Worm (Caenorhabditis elegans): Measurements from ENCODE around the gene Y11D7A.10.
"Not testable (repeated sequence)": the region's sequence is repeated elsewhere in the genome, so short reads cannot be mapped to it uniquely, and the experiment has no call there.

Gene Y11D7A.10

DNA sequence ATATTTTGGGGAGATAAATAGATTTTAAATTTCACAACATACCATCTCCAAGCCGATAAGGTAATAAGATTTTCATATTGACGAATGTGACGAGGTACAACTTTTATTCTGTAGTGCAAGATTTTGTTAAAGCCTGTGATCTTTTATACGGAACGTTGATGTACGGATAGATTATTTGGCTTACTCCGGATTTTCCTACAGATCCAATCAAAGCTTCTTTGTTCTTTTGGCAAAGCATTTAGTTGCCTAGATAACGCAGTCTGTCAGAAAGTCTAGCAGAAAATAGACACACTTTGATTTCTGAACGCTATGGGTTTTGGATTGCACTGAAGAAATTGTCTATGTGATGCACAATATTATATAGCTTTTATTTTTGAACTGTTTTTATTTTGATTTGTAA lies 39.6 kb upstream of the Y11D7A.10 start, which contains the start of gene F49C12.2:
Gene F49C12.2 (minus strand): TSS at position 101 of the 400 bp plus-strand sequence.
- no peak for TF ChIP-seq hmg-1.1 (GFP tag; IDR thresholded peaks at IDR 0.05)
- no peak for TF ChIP-seq hif-1 (tag; optimal IDR thresholded peaks at IDR 0.05)
- no peak for TF ChIP-seq zip-2 (tag; optimal IDR thresholded peaks at IDR 0.05)
- no peak for TF ChIP-seq skn-1 (tag; optimal IDR thresholded peaks at IDR 0.05)
- no peak for TF ChIP-seq daf-12 (tag; optimal IDR thresholded peaks at IDR 0.05)
- TF ChIP-seq spr-1 (tag; optimal IDR thresholded peaks at IDR 0.05): no peak
- TF ChIP-seq ama-1 (optimal IDR thresholded peaks at IDR 0.05): no peak
- TF ChIP-seq php-3 (GFP tag; IDR thresholded peaks at IDR 0.05): no peak
- no peak for TF ChIP-seq D1046.2 (GFP tag; IDR thresholded peaks at IDR 0.05)
- no peak for TF ChIP-seq ceh-20 (GFP tag; IDR thresholded peaks at IDR 0.05)
- TF ChIP-seq sdz-12 (GFP tag; optimal IDR thresholded peaks at IDR 0.05): no peak
- no peak for TF ChIP-seq fkh-10 (GFP tag; optimal IDR thresholded peaks at IDR 0.05)
- TF ChIP-seq F26F4.8 (GFP tag; conservative IDR thresholded peaks at IDR 0.05): no peak
- no peak for TF ChIP-seq madf-9 (GFP tag; conservative IDR thresholded peaks at IDR 0.05)

DNA sequence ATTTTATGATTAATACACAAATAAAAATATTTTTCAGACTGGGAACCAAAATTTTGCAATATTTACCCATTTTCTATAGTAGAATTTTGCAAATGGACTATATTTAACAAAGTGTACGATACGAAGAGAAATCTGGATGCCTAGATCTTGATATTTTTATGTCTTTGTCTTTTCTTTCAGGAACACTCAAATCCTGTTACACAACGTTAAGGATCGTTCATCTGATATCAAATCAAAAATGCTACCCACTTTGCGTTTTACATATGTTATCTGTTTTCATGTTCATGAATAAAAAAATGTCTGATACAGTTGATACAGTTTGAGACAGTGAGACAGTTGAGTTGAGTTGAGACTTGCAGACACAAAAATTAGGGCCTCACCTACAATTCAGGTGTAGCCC lies 36.7 kb upstream of the Y11D7A.10 start, which contains the start of gene F49C12.1:
Gene F49C12.1 (minus strand): TSS at position 70 of the 400 bp plus-strand sequence.
- TF ChIP-seq php-3 (GFP tag; IDR thresholded peaks at IDR 0.05): no peak
- TF ChIP-seq R02D3.7 (tag; optimal IDR thresholded peaks at IDR 0.05): no peak
- no peak for TF ChIP-seq lim-7 (GFP tag; IDR thresholded peaks at IDR 0.05)
- TF ChIP-seq nhr-6 (tag; optimal IDR thresholded peaks at IDR 0.05): no peak
- peak; percentile 51 for TF ChIP-seq aha-1 (tag)
- no peak for TF ChIP-seq F26F4.8 (GFP tag; conservative IDR thresholded peaks at IDR 0.05)
- TF ChIP-seq unc-62 (GFP tag; optimal IDR thresholded peaks at IDR 0.05 in 1 of 2): peak in 1 of 2 experiments; percentile 65
- TF ChIP-seq unc-62 (tag; optimal IDR thresholded peaks at IDR 0.05): no peak
- TF ChIP-seq fkh-10 (GFP tag; optimal IDR thresholded peaks at IDR 0.05): no peak
- no peak for TF ChIP-seq daf-16 (GFP tag; optimal IDR thresholded peaks at IDR 0.05)
- TF ChIP-seq daf-16 (tag; optimal IDR thresholded peaks at IDR 0.05): no peak

DNA sequence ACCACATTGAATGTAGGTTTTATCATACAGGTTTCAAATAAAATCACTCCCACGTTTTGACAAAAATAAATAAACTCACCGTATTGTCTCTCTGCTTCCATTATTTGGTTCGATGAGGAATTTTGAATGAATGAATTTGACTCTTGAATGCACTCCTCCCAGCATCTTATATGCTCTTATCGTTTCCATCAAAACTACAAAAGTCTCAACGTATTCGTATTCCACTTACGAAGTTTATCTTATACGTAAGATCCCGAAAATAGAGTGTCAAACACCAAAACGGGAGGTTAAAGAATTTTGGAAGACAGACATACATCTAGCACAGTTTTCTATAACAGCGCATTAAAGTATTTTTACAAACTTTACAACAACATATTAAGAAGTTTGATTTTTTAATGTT lies 34.3 kb upstream of the Y11D7A.10 start, which contains the start of gene nhr-264:
Gene nhr-264 (minus strand): TSS at position 101 of the 400 bp plus-strand sequence.
- not testable (repeated sequence) for TF ChIP-seq set-16 (GFP tag; IDR thresholded peaks at IDR 0.05); lin-39 (tag; optimal IDR thresholded peaks at IDR 0.05); mep-1 (tag; optimal IDR thresholded peaks at IDR 0.05)

DNA sequence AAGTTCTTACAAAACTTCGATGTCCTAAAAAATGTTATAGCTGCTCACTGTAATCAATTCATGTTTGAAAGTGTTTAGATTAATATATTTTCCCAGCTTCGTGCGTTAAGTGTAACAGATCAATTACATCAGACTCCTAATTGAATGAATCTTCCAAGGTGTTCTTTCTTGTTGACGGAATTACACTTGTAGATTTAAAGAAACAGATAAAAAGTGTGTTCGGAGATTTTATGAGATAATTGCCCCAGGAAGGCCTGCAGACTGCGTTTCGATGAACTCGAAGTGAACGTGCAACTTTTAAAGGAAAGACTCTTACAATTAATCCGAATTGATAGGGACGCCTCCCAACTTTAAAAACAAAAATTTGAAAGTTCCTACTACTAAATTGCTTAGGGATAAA lies 30.1 kb upstream of the Y11D7A.10 start:
- TF ChIP-seq unc-62 (GFP tag; optimal IDR thresholded peaks at IDR 0.05 in 1 of 2) (no peak), unc-62 (tag; optimal IDR thresholded peaks at IDR 0.05) (no peak), ztf-11 (tag; optimal IDR thresholded peaks at IDR 0.05) (no peak), dve-1 (tag; optimal IDR thresholded peaks at IDR 0.05; ENCODE audit: insufficient read depth) (no peak), hlh-30 (tag; optimal IDR thresholded peaks at IDR 0.05; ENCODE audit: insufficient read depth) (no peak), ces-1 (GFP tag; optimal IDR thresholded peaks at IDR 0.05) (no peak), nhr-111 (GFP tag; optimal IDR thresholded peaks at IDR 0.05) (no peak), snpc-1.2 (GFP tag; IDR thresholded peaks at IDR 0.05) (no peak), zfp-3 (GFP tag; conservative IDR thresholded peaks at IDR 0.05) (no peak), tra-1 (GFP tag; IDR thresholded peaks at IDR 0.05) (no peak), hif-1 (tag; optimal IDR thresholded peaks at IDR 0.05) (no peak), Y48G9A.11 (GFP tag; IDR thresholded peaks at IDR 0.05) (no peak), hmg-1.1 (GFP tag; IDR thresholded peaks at IDR 0.05) (no peak), mes-2 (tag; optimal IDR thresholded peaks at IDR 0.05; ENCODE audit: poor library complexity, severe bottlenecking) (no peak), tag-97 (GFP tag; IDR thresholded peaks at IDR 0.05) (no peak), aha-1 (tag) (no peak)
